Fruit fly (Drosophila melanogaster) whole organism, embryonic: ENCODE measurements around the gene ND-SGDH.

ENCODE experiments used
- Ada2b ChIP-seq: fragments of 200-800 bp; sonication (Bioruptor generic); IDR thresholded peaks from 2 replicates; pipeline ENCODE4 v1.3.6; 2022; ENCODE audit warnings: missing biosample characterization, missing genetic modification characterization
- Atf-2 ChIP-seq: fragments of 200-800 bp; sonication (Bioruptor generic); optimal IDR thresholded peaks from 2 replicates; lab custom pipeline; 2016; ENCODE audit warnings: missing biosample characterization, missing genetic modification characterization
- CG11093 ChIP-seq: fragments of 200-800 bp; sonication (Bioruptor generic); IDR thresholded peaks from 3 replicates; pipeline ENCODE4 v1.3.6; 2022; ENCODE audit warnings: missing biosample characterization, missing genetic modification characterization
- CG11560 ChIP-seq: fragments of 200-800 bp; sonication (Bioruptor generic); IDR thresholded peaks from 3 replicates; pipeline ENCODE4 v1.3.6; 2022; ENCODE audit warnings: missing biosample characterization, missing genetic modification characterization
- CG13775 ChIP-seq: fragments of 200-800 bp; sonication (Bioruptor generic); optimal IDR thresholded peaks from 3 replicates; lab custom pipeline; 2017; ENCODE audit warnings: missing biosample characterization, mild to moderate bottlenecking, missing genetic modification characterization
- CG14860 ChIP-seq: fragments of 200-800 bp; sonication (Bioruptor generic); IDR thresholded peaks from 3 replicates; pipeline ENCODE4 v1.3.6; 2022; ENCODE audit warnings: missing biosample characterization, missing genetic modification characterization; ENCODE audit not compliant: partially characterized antibody
- CG15073 ChIP-seq: fragments of 200-800 bp; sonication (Bioruptor generic); optimal IDR thresholded peaks from 2 replicates; lab custom pipeline; 2016; ENCODE audit warnings: missing biosample characterization, missing genetic modification characterization
- CG15269 ChIP-seq: fragments of 200-800 bp; sonication (Bioruptor generic); optimal IDR thresholded peaks from 2 replicates; lab custom pipeline; 2018; ENCODE audit warnings: missing biosample characterization, mild to moderate bottlenecking, missing genetic modification characterization, moderate library complexity
- CG15696 ChIP-seq: fragments of 200-800 bp; sonication (Bioruptor generic); optimal IDR thresholded peaks from 2 replicates; lab custom pipeline; 2019; ENCODE audit warnings: missing biosample characterization, mild to moderate bottlenecking, missing genetic modification characterization, moderate library complexity
- CG1602 ChIP-seq: fragments of 200-800 bp; sonication (Bioruptor generic); optimal IDR thresholded peaks from 3 replicates; lab custom pipeline; 2016; ENCODE audit warnings: missing biosample characterization, missing genetic modification characterization
- CG18011 ChIP-seq: fragments of 200-800 bp; sonication (Bioruptor generic); optimal IDR thresholded peaks from 2 replicates; lab custom pipeline; 2017; ENCODE audit warnings: missing biosample characterization, missing genetic modification characterization, mild to moderate bottlenecking, moderate library complexity, missing genotype
- CG4617 ChIP-seq: fragments of 200-800 bp; sonication (Bioruptor generic); optimal IDR thresholded peaks from 3 replicates; lab custom pipeline; 2016; ENCODE audit warnings: missing biosample characterization, missing genetic modification characterization, borderline replicate concordance
- CG6683 ChIP-seq: fragments of 200-800 bp; sonication (Bioruptor generic); optimal IDR thresholded peaks from 2 replicates; lab custom pipeline; 2017; ENCODE audit warnings: missing biosample characterization, mild to moderate bottlenecking, missing genetic modification characterization, missing genetic modification reagents
- CG6689 ChIP-seq: fragments of 200-800 bp; sonication (Bioruptor generic); IDR thresholded peaks from 2 replicates; pipeline ENCODE4 v1.3.6; 2022; ENCODE audit warnings: missing biosample characterization, missing genetic modification characterization
- CG6791 ChIP-seq: fragments of 200-800 bp; sonication (Bioruptor generic); IDR thresholded peaks from 3 replicates; pipeline ENCODE4 v1.3.6; 2022; ENCODE audit warnings: missing biosample characterization, missing genetic modification characterization; ENCODE audit not compliant: partially characterized antibody
- CG8478 ChIP-seq: fragments of >200 bp; optimal IDR thresholded peaks from 2 replicates; lab custom pipeline; 2018
- CHES-1-like ChIP-seq: fragments of 200-800 bp; sonication (Bioruptor generic); optimal IDR thresholded peaks from 2 replicates; lab custom pipeline; 2016; ENCODE audit warnings: missing biosample characterization, missing genetic modification characterization
- D19A ChIP-seq: fragments of 200-800 bp; optimal IDR thresholded peaks from 3 replicates; lab custom pipeline; 2019; ENCODE audit warnings: missing biosample characterization, mild to moderate bottlenecking, missing genetic modification characterization, moderate library complexity
- Dfd ChIP-seq, 2 experiments: fragments of >200 bp; optimal IDR thresholded peaks; 2 replicates each; lab custom pipeline; 2017; ENCODE audit warnings: missing biosample characterization in 2 of 2, missing genetic modification characterization in 2 of 2
- Dref ChIP-seq: fragments of 200-800 bp; sonication (Bioruptor generic); IDR thresholded peaks from 2 replicates; pipeline ENCODE4 v1.3.6; 2022; ENCODE audit warnings: missing biosample characterization, missing genetic modification characterization
- Fer1 ChIP-seq: fragments of 200-800 bp; sonication (Bioruptor generic); optimal IDR thresholded peaks from 2 replicates; lab custom pipeline; 2017; ENCODE audit warnings: missing biosample characterization, mild to moderate bottlenecking, missing genetic modification characterization
- Gug ChIP-seq: fragments of 200-800 bp; sonication (Bioruptor generic); IDR thresholded peaks from 4 replicates; pipeline ENCODE4 v1.3.6; 2022; ENCODE audit warnings: missing biosample characterization, missing genetic modification characterization
- HLH3B ChIP-seq: fragments of 200-800 bp; sonication (Bioruptor generic); IDR thresholded peaks from 2 replicates; pipeline ENCODE4 v1.3.6; 2022; ENCODE audit warnings: missing biosample characterization, missing genetic modification characterization
- HLH4C ChIP-seq: fragments of 200-800 bp; sonication (Bioruptor generic); IDR thresholded peaks from 3 replicates; pipeline ENCODE4 v1.3.6; 2022; ENCODE audit warnings: missing biosample characterization, missing genetic modification characterization; ENCODE audit not compliant: partially characterized antibody
- HLH54F ChIP-seq: fragments of 200-800 bp; sonication (Bioruptor generic); optimal IDR thresholded peaks from 3 replicates; lab custom pipeline; 2016; ENCODE audit warnings: missing biosample characterization, missing genetic modification characterization
- Hey ChIP-seq: fragments of 200-800 bp; sonication (Bioruptor generic); optimal IDR thresholded peaks from 3 replicates; lab custom pipeline; 2018; ENCODE audit warnings: missing biosample characterization, mild to moderate bottlenecking, missing genetic modification characterization
- Lhr ChIP-seq: fragments of 200-800 bp; sonication (Bioruptor generic); optimal IDR thresholded peaks from 3 replicates; lab custom pipeline; 2017; ENCODE audit warnings: mild to moderate bottlenecking, missing biosample characterization, missing genetic modification reagents, missing genetic modification characterization
- Lim3 ChIP-seq: fragments of 200-800 bp; sonication (Bioruptor generic); IDR thresholded peaks from 2 replicates; pipeline ENCODE4 v1.3.6; 2022; ENCODE audit warnings: missing biosample characterization, missing genetic modification characterization
- MBD-R2 ChIP-seq: fragments of 200-800 bp; sonication (Bioruptor generic); IDR thresholded peaks from 2 replicates; pipeline ENCODE4 v1.3.6; 2022; ENCODE audit warnings: missing biosample characterization, missing genetic modification characterization
- Mrtf ChIP-seq: fragments of 200-800 bp; sonication (Bioruptor generic); IDR thresholded peaks from 3 replicates; pipeline ENCODE4 v1.3.6; 2022; ENCODE audit warnings: missing biosample characterization, missing genetic modification characterization
- Nf-YC ChIP-seq: fragments of 200-800 bp; optimal IDR thresholded peaks from 3 replicates; lab custom pipeline; 2019; ENCODE audit warnings: missing biosample characterization, mild to moderate bottlenecking, missing genetic modification characterization, moderate library complexity
- Opbp ChIP-seq: fragments of 200-800 bp; sonication (Bioruptor generic); IDR thresholded peaks from 3 replicates; pipeline ENCODE4 v1.3.6; 2022; ENCODE audit warnings: missing biosample characterization, missing genetic modification characterization; ENCODE audit not compliant: partially characterized antibody
- Sry-β ChIP-seq: fragments of 200-800 bp; sonication (Bioruptor generic); optimal IDR thresholded peaks from 2 replicates; lab custom pipeline; 2018; ENCODE audit warnings: missing biosample characterization, mild to moderate bottlenecking, missing genetic modification characterization, moderate library complexity
- Usf ChIP-seq: fragments of 200-800 bp; sonication (Bioruptor generic); optimal IDR thresholded peaks from 2 replicates; lab custom pipeline; 2017; ENCODE audit warnings: missing genotype, missing biosample characterization, missing genetic modification characterization
- Xrp1 ChIP-seq: fragments of 200-800 bp; sonication (Bioruptor generic); IDR thresholded peaks from 2 replicates; pipeline ENCODE4 v1.3.6; 2022; ENCODE audit warnings: missing biosample characterization, missing genetic modification characterization
- ato ChIP-seq: fragments of 200-800 bp; sonication (Bioruptor generic); IDR thresholded peaks from 2 replicates; pipeline ENCODE4 v1.3.6; 2022; ENCODE audit warnings: missing biosample characterization, missing genetic modification characterization; ENCODE audit not compliant: partially characterized antibody
- dimm ChIP-seq: fragments of 200-800 bp; sonication (Bioruptor generic); IDR thresholded peaks from 2 replicates; pipeline ENCODE4 v1.3.6; 2022; ENCODE audit warnings: missing biosample characterization, missing genetic modification characterization
- dmrt11E ChIP-seq: fragments of 200-800 bp; sonication (Bioruptor generic); optimal IDR thresholded peaks from 3 replicates; lab custom pipeline; 2018; ENCODE audit warnings: missing biosample characterization, mild to moderate bottlenecking, missing genetic modification characterization, moderate library complexity
- fd96Cb ChIP-seq: fragments of 200-800 bp; sonication (Bioruptor generic); optimal IDR thresholded peaks from 2 replicates; lab custom pipeline; 2018; ENCODE audit warnings: missing biosample characterization, mild to moderate bottlenecking, missing genetic modification characterization, moderate library complexity
- ftz-f1 ChIP-seq: fragments of 200-800 bp; sonication (Bioruptor generic); optimal IDR thresholded peaks from 2 replicates; lab custom pipeline; 2016; ENCODE audit warnings: missing biosample characterization, missing genetic modification characterization
- gce ChIP-seq: fragments of 200-800 bp; sonication (Bioruptor generic); IDR thresholded peaks from 3 replicates; pipeline ENCODE4 v1.3.6; 2022; ENCODE audit warnings: missing biosample characterization, missing genetic modification characterization
- gem ChIP-seq: fragments of 200-800 bp; sonication (Bioruptor generic); optimal IDR thresholded peaks from 2 replicates; lab custom pipeline; 2019; ENCODE audit warnings: missing biosample characterization, mild to moderate bottlenecking, missing genetic modification characterization, moderate library complexity
- gfzf ChIP-seq: fragments of 200-800 bp; sonication (Bioruptor generic); optimal IDR thresholded peaks from 2 replicates; lab custom pipeline; 2016; ENCODE audit warnings: missing biosample characterization, mild to moderate bottlenecking, missing genetic modification characterization, moderate library complexity
- hbn ChIP-seq: fragments of 200-800 bp; sonication (Bioruptor generic); IDR thresholded peaks from 2 replicates; pipeline ENCODE4 v1.3.6; 2022; ENCODE audit warnings: missing biosample characterization, missing genetic modification characterization; ENCODE audit not compliant: partially characterized antibody
- kay ChIP-seq: fragments of 200-800 bp; sonication (Bioruptor generic); optimal IDR thresholded peaks from 2 replicates; lab custom pipeline; 2016; ENCODE audit warnings: missing biosample characterization, missing genetic modification characterization
- lab ChIP-seq: fragments of 200-800 bp; sonication (Bioruptor generic); optimal IDR thresholded peaks from 3 replicates; lab custom pipeline; 2017; ENCODE audit warnings: missing biosample characterization, missing genetic modification characterization, mild to moderate bottlenecking, moderate library complexity, missing genetic modification reagents
- onecut ChIP-seq: fragments of 200-800 bp; sonication (Bioruptor generic); IDR thresholded peaks from 2 replicates; pipeline ENCODE4 v1.3.6; 2022; ENCODE audit warnings: missing biosample characterization, missing genetic modification characterization
- pho ChIP-seq: fragments of 200-800 bp; sonication (Bioruptor generic); optimal IDR thresholded peaks from 2 replicates; lab custom pipeline; 2016; ENCODE audit warnings: missing biosample characterization, missing genetic modification characterization
- run ChIP-seq: fragments of 200-800 bp; sonication (Bioruptor generic); optimal IDR thresholded peaks from 3 replicates; lab custom pipeline; 2018; ENCODE audit warnings: missing biosample characterization, mild to moderate bottlenecking, missing genetic modification characterization
- sd ChIP-seq: fragments of 200-800 bp; sonication (Bioruptor generic); optimal IDR thresholded peaks from 3 replicates; lab custom pipeline; 2018; ENCODE audit warnings: missing biosample characterization, mild to moderate bottlenecking, missing genetic modification characterization, moderate library complexity
- tgo ChIP-seq: fragments of 200-800 bp; sonication (Bioruptor generic); IDR thresholded peaks from 3 replicates; pipeline ENCODE4 v1.3.6; 2022; ENCODE audit warnings: missing biosample characterization, missing genetic modification characterization
- yki ChIP-seq: fragments of >200 bp; optimal IDR thresholded peaks from 3 replicates; lab custom pipeline; 2018

The ND-SGDH gene

DNA sequence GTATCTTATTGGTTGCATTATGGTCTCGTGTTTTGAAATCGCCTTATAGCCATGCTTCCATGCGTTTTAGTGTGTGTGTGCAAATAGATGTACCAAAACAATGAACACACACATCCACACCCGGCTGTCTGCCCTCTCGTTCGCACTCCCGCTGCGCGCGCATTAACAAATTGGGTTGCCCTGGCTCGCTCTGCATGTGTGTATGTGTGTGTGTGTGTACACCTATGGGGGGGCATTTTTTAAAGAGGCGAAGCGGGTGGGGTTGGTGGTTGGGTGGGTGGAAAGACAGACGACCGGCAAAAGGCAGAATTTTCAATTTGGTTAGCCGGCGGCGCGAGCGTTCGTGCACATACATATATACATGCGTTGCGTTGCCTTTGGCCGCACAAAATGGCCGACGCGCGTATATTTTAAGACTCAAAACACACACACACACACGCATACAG, 14.2 kb downstream of the ND-SGDH start (continued):
- no peak for TF ChIP-seq CG6791 (GFP tag; lab: Robert Waterston, UW)
- TF ChIP-seq MBD-R2 (GFP tag; lab: Robert Waterston, UW): peak; percentile 70
- TF ChIP-seq CG6689: no peak
- no peak for TF ChIP-seq CG11093 (GFP tag; lab: Robert Waterston, UW)
- no peak for TF ChIP-seq CG11560 (tag; lab: Robert Waterston, UW)
- peak; percentile 86 for TF ChIP-seq Nf-YC (tag; lab: Kevin White, UChicago)
- no peak for TF ChIP-seq Ada2b
- TF ChIP-seq Hey (tag; lab: Kevin White, UChicago): no peak
- TF ChIP-seq kay (GFP tag; lab: Kevin White, UChicago): no peak
- TF ChIP-seq hbn: no peak
- TF ChIP-seq Atf-2: no peak
- peak; percentile 63 for TF ChIP-seq Fer1 (GFP tag; lab: Kevin White, UChicago)
- no peak for TF ChIP-seq Mrtf
- TF ChIP-seq dmrt11E (tag; lab: Kevin White, UChicago): no peak
- no peak for TF ChIP-seq gem (tag; lab: Kevin White, UChicago)
- TF ChIP-seq D19A: peak; percentile 13
- TF ChIP-seq sd (tag; lab: Kevin White, UChicago): peak; percentile 93
- TF ChIP-seq HLH4C: no peak
- no peak for TF ChIP-seq fd96Cb
- TF ChIP-seq tgo (GFP tag; lab: Robert Waterston, UW): no peak
- peak; percentile 13 for TF ChIP-seq run (tag; lab: Kevin White, UChicago)
- peak; percentile 41 for TF ChIP-seq ftz-f1 (GFP tag; lab: Kevin White, UChicago)
- TF ChIP-seq Lhr (GFP tag; lab: Kevin White, UChicago): no peak
- TF ChIP-seq Sry-β (GFP tag; lab: Kevin White, UChicago): no peak
- peak; percentile 91 for TF ChIP-seq CG8478 (lab: Kevin White, UChicago)
- no peak for TF ChIP-seq Xrp1 (GFP tag; lab: Robert Waterston, UW)
- no peak for TF ChIP-seq ato
- TF ChIP-seq dimm (GFP tag; lab: Robert Waterston, UW): no peak
- no peak for TF ChIP-seq CHES-1-like (GFP tag; lab: Kevin White, UChicago)
- no peak for TF ChIP-seq gfzf (GFP tag; lab: Kevin White, UChicago)
- TF ChIP-seq Dref (GFP tag; lab: Robert Waterston, UW): peak; percentile 34; the same call in 1 of the 2 replicates
- no peak for TF ChIP-seq CG4617
- TF ChIP-seq HLH54F: no peak
- TF ChIP-seq Usf: no peak
- TF ChIP-seq onecut (GFP tag; lab: Robert Waterston, UW): peak; percentile 33; the same call in 1 of the 2 replicates
- no peak for TF ChIP-seq lab
- no peak for TF ChIP-seq CG1602 (GFP tag; lab: Kevin White, UChicago)
- TF ChIP-seq CG15696 (tag; lab: Kevin White, UChicago): no peak
- no peak for TF ChIP-seq CG6683 (GFP tag; lab: Kevin White, UChicago)
- TF ChIP-seq Lim3: no peak
- TF ChIP-seq CG13775 (GFP tag; lab: Kevin White, UChicago): no peak
- TF ChIP-seq CG15269 (tag; lab: Kevin White, UChicago): no peak
- no peak for TF ChIP-seq Gug
- no peak for TF ChIP-seq HLH3B (GFP tag; lab: Robert Waterston, UW)
- TF ChIP-seq yki (lab: Kevin White, UChicago): no peak
- no peak for TF ChIP-seq CG14860 (GFP tag; lab: Robert Waterston, UW)
- no peak for TF ChIP-seq Dfd (GFP tag; optimal IDR thresholded peaks at IDR 0.05; lab: Kevin White, UChicago)
- TF ChIP-seq CG15073: no peak
- TF ChIP-seq pho: no peak
- TF ChIP-seq Opbp (GFP tag; lab: Robert Waterston, UW): peak; percentile 57; the same call in 2 of the 3 replicates
- no peak for TF ChIP-seq CG18011 (GFP tag; lab: Kevin White, UChicago)
- no peak for TF ChIP-seq gce
